Fruit fly (Drosophila melanogaster): ENCODE measurements around the gene CG6999.
A peak's percentile ranks its signal among the peaks of the same experiment; 100 is the strongest.

Gene CG6999

DNA sequence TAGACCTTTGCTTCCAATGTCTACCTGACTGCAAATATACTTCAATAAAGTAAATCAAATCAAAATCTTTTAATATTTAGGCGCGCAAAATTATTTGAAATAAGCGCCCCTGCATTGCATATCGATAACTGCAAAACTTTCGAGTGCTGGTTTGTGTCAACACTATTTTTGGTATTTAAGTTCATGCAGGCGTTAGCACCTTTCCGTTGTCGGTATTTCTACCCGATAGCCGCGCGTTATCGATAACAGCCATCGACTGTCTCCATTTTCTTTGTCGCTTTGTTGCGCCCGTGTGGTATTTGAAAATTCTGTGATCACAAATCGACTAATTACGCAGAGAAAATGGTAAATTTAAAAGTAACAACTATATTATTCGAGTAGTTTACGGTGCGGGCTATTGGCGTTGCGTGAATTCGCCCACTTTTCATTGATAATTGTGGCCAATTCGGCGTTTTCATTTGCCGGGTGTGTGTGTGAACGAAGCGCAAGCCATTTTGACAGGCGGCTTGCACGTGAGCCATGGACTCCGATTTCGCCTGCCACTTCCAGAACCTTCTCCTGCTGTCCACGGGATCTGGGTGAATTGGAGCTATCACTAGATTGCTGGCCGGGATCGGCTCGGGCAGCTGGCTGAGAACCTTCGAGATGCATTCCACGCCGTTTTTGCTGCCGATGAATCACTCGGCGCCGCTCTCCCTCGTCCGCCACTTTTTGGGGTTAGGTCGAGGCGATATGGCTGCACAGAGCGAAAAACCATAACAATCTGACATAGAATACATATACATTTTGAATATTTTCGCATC, 1.3 kb downstream of the CG6999 start, which contains the start of gene CCT2 (continued):
- no peak for TF ChIP-seq pum (GFP tag; optimal IDR thresholded peaks at IDR 0.05)
- TF ChIP-seq CG10959 (GFP tag; IDR thresholded peaks at IDR 0.05), result no peak
- no peak for TF ChIP-seq schlank (tag; optimal IDR thresholded peaks at IDR 0.05)
- TF ChIP-seq ken (GFP tag; IDR thresholded peaks at IDR 0.05), result no peak
- TF ChIP-seq ems (GFP tag; optimal IDR thresholded peaks at IDR 0.05), result no peak
- TF ChIP-seq Six4 (GFP tag; optimal IDR thresholded peaks at IDR 0.05), result no peak
- no peak for TF ChIP-seq CG11456 (GFP tag; IDR thresholded peaks at IDR 0.05)
- no peak for TF ChIP-seq emc (GFP tag; optimal IDR thresholded peaks at IDR 0.05)
- no peak for TF ChIP-seq Dad (GFP tag; optimal IDR thresholded peaks at IDR 0.05)
- peak; percentile 69 for TF ChIP-seq BEAF-32 (GFP tag; optimal IDR thresholded peaks at IDR 0.05)
- no peak for TF ChIP-seq sob (GFP tag; IDR thresholded peaks at IDR 0.05)
- TF ChIP-seq hb (GFP tag; IDR thresholded peaks at IDR 0.05; ENCODE audit: partially characterized antibody), result no peak
- peak; percentile 94 for TF ChIP-seq CG9797 (GFP tag; optimal IDR thresholded peaks at IDR 0.05)
- TF ChIP-seq Ssrp (tag; optimal IDR thresholded peaks at IDR 0.05), result no peak
- TF ChIP-seq CG18599 (GFP tag; optimal IDR thresholded peaks at IDR 0.05), result no peak
- no peak for TF ChIP-seq CG9609 (GFP tag; optimal IDR thresholded peaks at IDR 0.05)
- peak; percentile 67 for TF ChIP-seq kay (GFP tag; optimal IDR thresholded peaks at IDR 0.05)
- no peak for TF ChIP-seq CG6765 (GFP tag; optimal IDR thresholded peaks at IDR 0.05)
- TF ChIP-seq shn (GFP tag; optimal IDR thresholded peaks at IDR 0.05), result no peak
- TF ChIP-seq CG3838 (GFP tag; optimal IDR thresholded peaks at IDR 0.05), result no peak
- no peak for TF ChIP-seq bowl (GFP tag; IDR thresholded peaks at IDR 0.05)
- no peak for TF ChIP-seq sima (GFP tag; optimal IDR thresholded peaks at IDR 0.05)
- no peak for TF ChIP-seq chif (GFP tag; optimal IDR thresholded peaks at IDR 0.05)
- no peak for TF ChIP-seq Atf3 (GFP tag; optimal IDR thresholded peaks at IDR 0.05)
- TF ChIP-seq ash1 (GFP tag; optimal IDR thresholded peaks at IDR 0.05), result no peak
- no peak for TF ChIP-seq crc (GFP tag; optimal IDR thresholded peaks at IDR 0.05)
- no peak for TF ChIP-seq sd (tag; optimal IDR thresholded peaks at IDR 0.05)
- TF ChIP-seq CG1647 (GFP tag; optimal IDR thresholded peaks at IDR 0.05), result no peak
- TF ChIP-seq CG14965 (GFP tag; optimal IDR thresholded peaks at IDR 0.05; ENCODE audit: borderline replicate concordance), result no peak
- TF ChIP-seq CG12104 (GFP tag; optimal IDR thresholded peaks at IDR 0.05), result no peak
- TF ChIP-seq YL-1 (GFP tag; optimal IDR thresholded peaks at IDR 0.05), result peak; percentile 70
- no peak for TF ChIP-seq toy (GFP tag; IDR thresholded peaks at IDR 0.05)
- TF ChIP-seq CG13123 (GFP tag; optimal IDR thresholded peaks at IDR 0.05), result no peak
- peak; percentile 57; the same call in 2 of the 3 replicates for TF ChIP-seq CG11560 (tag; IDR thresholded peaks at IDR 0.05)
- TF ChIP-seq Sry-δ (GFP tag; optimal IDR thresholded peaks at IDR 0.05), result peak; percentile 80
- no peak for TF ChIP-seq pho (GFP tag; optimal IDR thresholded peaks at IDR 0.05)
- TF ChIP-seq unc-4 (GFP tag; IDR thresholded peaks at IDR 0.05; ENCODE audit: partially characterized antibody), result peak; percentile 70
- TF ChIP-seq dpn (GFP tag; optimal IDR thresholded peaks at IDR 0.05), result no peak
- TF ChIP-seq B-H1 (GFP tag; IDR thresholded peaks at IDR 0.05), result no peak
- TF ChIP-seq CG16815 (GFP tag; optimal IDR thresholded peaks at IDR 0.05), result no peak
- peak; percentile 76 for TF ChIP-seq HLH4C (GFP tag; IDR thresholded peaks at IDR 0.05; ENCODE audit: partially characterized antibody)
- no peak for TF ChIP-seq gcm2 (GFP tag; optimal IDR thresholded peaks at IDR 0.05)
- TF ChIP-seq Abd-B (GFP tag; optimal IDR thresholded peaks at IDR 0.05), result no peak
- TF ChIP-seq CG11398 (GFP tag; optimal IDR thresholded peaks at IDR 0.05), result no peak
- TF ChIP-seq CG12155 (GFP tag; optimal IDR thresholded peaks at IDR 0.05), result no peak
- no peak for TF ChIP-seq ham (GFP tag; IDR thresholded peaks at IDR 0.05)
- no peak for TF ChIP-seq dysf (GFP tag; IDR thresholded peaks at IDR 0.05)
- TF ChIP-seq jumu (GFP tag; optimal IDR thresholded peaks at IDR 0.05), result no peak
- peak; percentile 0 for TF ChIP-seq CTCF (GFP tag; optimal IDR thresholded peaks at IDR 0.05)
- no peak for TF ChIP-seq Sox100B (GFP tag; optimal IDR thresholded peaks at IDR 0.05)
- no peak for TF ChIP-seq CG4617 (GFP tag; optimal IDR thresholded peaks at IDR 0.05; ENCODE audit: borderline replicate concordance)

All from whole organism, embryonic.